Worm (Caenorhabditis elegans): ENCODE measurements around the gene msrp-7.

Gene msrp-7

ce11 chrII:10840067-10840466 is 29.3 kb downstream of the msrp-7 start (continued):
- TF ChIP-seq hlh-30 (tag; optimal IDR thresholded peaks at IDR 0.05; ENCODE audit: insufficient read depth) (peak; percentile 86), skn-1 (tag; optimal IDR thresholded peaks at IDR 0.05) (no peak), F37D6.2 (tag; optimal IDR thresholded peaks at IDR 0.05) (peak; percentile 45), vab-7 (GFP tag; IDR thresholded peaks at IDR 0.05) (peak; percentile 95), set-16 (GFP tag; IDR thresholded peaks at IDR 0.05) (peak; percentile 45; the same call in 1 of the 2 replicates), php-3 (GFP tag; IDR thresholded peaks at IDR 0.05) (peak; percentile 78), nhr-42 (GFP tag; IDR thresholded peaks at IDR 0.05) (peak; percentile 76; the same call in 1 of the 2 replicates), jun-1 (tag; optimal IDR thresholded peaks at IDR 0.05) (no peak), madf-9 (GFP tag; conservative IDR thresholded peaks at IDR 0.05) (peak; percentile 83), dpl-1 (GFP tag; optimal IDR thresholded peaks at IDR 0.05) (peak; percentile 63), ceh-62 (tag; optimal IDR thresholded peaks at IDR 0.05) (no peak), nhr-111 (GFP tag; optimal IDR thresholded peaks at IDR 0.05) (peak; percentile 73), spr-1 (tag; optimal IDR thresholded peaks at IDR 0.05) (peak; percentile 71), nhr-10 (tag; optimal IDR thresholded peaks at IDR 0.05) (peak; percentile 16), lir-3 (tag; optimal IDR thresholded peaks at IDR 0.05) (peak; percentile 59), saeg-2 (GFP tag; IDR thresholded peaks at IDR 0.05) (peak; percentile 30; the same call in 1 of the 2 replicates), lim-7 (GFP tag; IDR thresholded peaks at IDR 0.05) (peak; percentile 89), lin-38 (GFP tag; IDR thresholded peaks at IDR 0.05) (peak; percentile 85), R02D3.7 (tag; optimal IDR thresholded peaks at IDR 0.05) (peak; percentile 18), unc-39 (tag; optimal IDR thresholded peaks at IDR 0.05) (no peak), nhr-237 (tag; optimal IDR thresholded peaks at IDR 0.05) (no peak), T20F7.1 (GFP tag; optimal IDR thresholded peaks at IDR 0.05) (peak; percentile 74), pqm-1 (tag; optimal IDR thresholded peaks at IDR 0.05) (peak; percentile 6), madf-5 (GFP tag; IDR thresholded peaks at IDR 0.05) (peak; percentile 79 to 83; a peak in 3 of 4 replicates), cey-2 (tag; optimal IDR thresholded peaks at IDR 0.05; ENCODE audit: borderline replicate concordance, insufficient read depth) (no peak), unc-130 (GFP tag; optimal IDR thresholded peaks at IDR 0.05) (peak; percentile 64), nhr-77 (tag; optimal IDR thresholded peaks at IDR 0.05) (peak; percentile 34), T26A8.4 (GFP tag; IDR thresholded peaks at IDR 0.05) (peak; percentile 86), nhr-41 (GFP tag; IDR thresholded peaks at IDR 0.05) (peak; percentile 37; the same call in 1 of the 2 replicates), F49E8.2 (tag; optimal IDR thresholded peaks at IDR 0.05; ENCODE audit: borderline replicate concordance) (peak; percentile 79), lin-1 (GFP tag; IDR thresholded peaks at IDR 0.05) (peak; percentile 91), daf-16 (GFP tag; optimal IDR thresholded peaks at IDR 0.05) (peak; percentile 64 to 83), daf-16 (tag; optimal IDR thresholded peaks at IDR 0.05) (peak; percentile 68), rbr-2 (tag; optimal IDR thresholded peaks at IDR 0.05) (peak; percentile 85), zip-11 (GFP tag; IDR thresholded peaks at IDR 0.05) (0 out of 2 replicates have a peak, but pooled peaks have one; percentile 50), ceh-44 (GFP tag; IDR thresholded peaks at IDR 0.05) (peak; percentile 67; the same call in 1 of the 2 replicates), dmd-6 (GFP tag; IDR thresholded peaks at IDR 0.05) (peak; percentile 72), lin-15B (tag; optimal IDR thresholded peaks at IDR 0.05) (no peak), lin-13 (GFP tag; optimal IDR thresholded peaks at IDR 0.05) (peak; percentile 68), dmd-8 (GFP tag; IDR thresholded peaks at IDR 0.05) (peak; percentile 96), aha-1 (tag) (peak; percentile 98), tag-97 (GFP tag; IDR thresholded peaks at IDR 0.05) (no peak), daf-12 (tag; optimal IDR thresholded peaks at IDR 0.05) (no peak), snpc-1.2 (GFP tag; IDR thresholded peaks at IDR 0.05) (peak; percentile 78), lin-29 (GFP tag; IDR thresholded peaks at IDR 0.05) (peak; percentile 64; the same call in 1 of the 2 replicates), nhr-28 (tag; optimal IDR thresholded peaks at IDR 0.05) (peak; percentile 59), egl-43 (GFP tag; IDR thresholded peaks at IDR 0.05) (peak; percentile 94), arid-1 (GFP tag; conservative IDR thresholded peaks at IDR 0.05) (peak; percentile 95), hmg-1.1 (GFP tag; IDR thresholded peaks at IDR 0.05) (peak; percentile 94), nhr-6 (tag; optimal IDR thresholded peaks at IDR 0.05) (peak; percentile 69), mxl-2 (GFP tag; conservative IDR thresholded peaks at IDR 0.05) (peak; percentile 36; the same call in 1 of the 2 replicates), Y48G9A.11 (GFP tag; IDR thresholded peaks at IDR 0.05) (peak; percentile 87)

All from whole organism, L4 larva.